Fruit fly (Drosophila melanogaster) whole organism, embryonic: ENCODE measurements around the gene CG13893.

Experiments used
- CG2678 ChIP-seq: fragments of 200-800 bp; sonication (Bioruptor generic); optimal IDR thresholded peaks from 3 replicates; lab custom pipeline; 2019; ENCODE audit warnings: missing biosample characterization, mild to moderate bottlenecking, missing genetic modification characterization, moderate library complexity
- Ssrp ChIP-seq: fragments of 200-800 bp; sonication (Bioruptor generic); optimal IDR thresholded peaks from 2 replicates; lab custom pipeline; 2018; ENCODE audit warnings: missing biosample characterization, mild to moderate bottlenecking, missing genetic modification characterization, moderate library complexity
- ems ChIP-seq: fragments of 200-800 bp; sonication (Bioruptor generic); optimal IDR thresholded peaks from 3 replicates; lab custom pipeline; 2016; ENCODE audit warnings: missing biosample characterization, missing genetic modification characterization
- row ChIP-seq: fragments of 200-800 bp; sonication (Bioruptor generic); IDR thresholded peaks from 3 replicates; pipeline ENCODE4 v1.3.6; 2022; ENCODE audit warnings: missing biosample characterization, missing genetic modification characterization
- scrt ChIP-seq: fragments of 200-800 bp; sonication (Bioruptor generic); optimal IDR thresholded peaks from 2 replicates; lab custom pipeline; 2018; ENCODE audit warnings: missing biosample characterization, mild to moderate bottlenecking, missing genetic modification characterization, moderate library complexity
- sob ChIP-seq: fragments of 200-800 bp; sonication (Bioruptor generic); IDR thresholded peaks from 2 replicates; pipeline ENCODE4 v1.3.6; 2022; ENCODE audit warnings: missing biosample characterization, missing genetic modification characterization
- tx ChIP-seq: fragments of 200-800 bp; sonication (Bioruptor generic); optimal IDR thresholded peaks from 2 replicates; lab custom pipeline; 2016; ENCODE audit warnings: missing biosample characterization, missing genetic modification characterization

dm6 chr3L:557294-557693, 46.5 kb downstream of the CG13893 start:
- peak; percentile 83 for TF ChIP-seq row (GFP tag; lab: Robert Waterston, UW)
- peak; percentile 47 for TF ChIP-seq CG2678 (tag; lab: Kevin White, UChicago)
- TF ChIP-seq scrt (GFP tag; lab: Kevin White, UChicago): peak; percentile 19
- TF ChIP-seq sob (GFP tag; lab: Robert Waterston, UW): peak; percentile 78
- TF ChIP-seq Ssrp (tag; lab: Kevin White, UChicago): no peak
- TF ChIP-seq ems: peak; percentile 12
- TF ChIP-seq tx (GFP tag; lab: Kevin White, UChicago): no peak
